Worm (Caenorhabditis elegans): Measurements from ENCODE around the gene mttu-1.
A peak's percentile ranks its signal among the peaks of the same experiment; 100 is the strongest.

The mttu-1 gene

DNA sequence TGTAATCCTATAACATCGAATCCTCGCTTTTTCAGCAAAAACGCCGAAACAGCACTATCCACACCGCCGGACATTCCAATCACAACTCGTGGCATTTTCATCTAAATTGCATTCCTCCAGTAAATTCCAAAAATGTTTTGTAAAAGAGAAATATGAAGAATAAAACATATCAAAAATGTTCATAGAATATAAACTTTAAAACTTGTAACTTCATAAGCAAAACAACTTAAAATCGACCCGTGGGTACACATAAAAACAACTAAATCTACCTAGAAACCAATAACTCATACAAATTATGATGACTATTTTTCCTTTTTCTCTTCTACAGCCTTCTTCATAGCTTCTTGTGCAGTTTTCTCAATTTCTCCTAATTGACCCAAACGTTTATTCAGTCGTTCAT lies at the start of gene mttu-1:
mttu-1 (minus strand) TSS at position 101 of the 400 bp plus-strand sequence.
- TF ChIP-seq ztf-4 (tag; optimal IDR thresholded peaks at IDR 0.05) (no peak), R02D3.7 (tag; optimal IDR thresholded peaks at IDR 0.05) (no peak), F13H6.1 (tag; optimal IDR thresholded peaks at IDR 0.05) (no peak), fos-1 (tag; optimal IDR thresholded peaks at IDR 0.05) (no peak), Y55F3AM.14 (GFP tag; optimal IDR thresholded peaks at IDR 0.05) (no peak), nhr-11 (tag; optimal IDR thresholded peaks at IDR 0.05) (no peak), unc-39 (tag; optimal IDR thresholded peaks at IDR 0.05) (no peak), ZK546.5 (tag; optimal IDR thresholded peaks at IDR 0.05) (no peak)

- no peak for TF ChIP-seq ceh-16 (tag; optimal IDR thresholded peaks at IDR 0.05)
- no peak for TF ChIP-seq mbf-1 (tag; optimal IDR thresholded peaks at IDR 0.05)
- TF ChIP-seq ZK546.5 (tag; optimal IDR thresholded peaks at IDR 0.05): no peak
- TF ChIP-seq nhr-12 (tag; optimal IDR thresholded peaks at IDR 0.05): no peak
- no peak for TF ChIP-seq fos-1 (tag; optimal IDR thresholded peaks at IDR 0.05)
- TF ChIP-seq ztf-11 (tag; optimal IDR thresholded peaks at IDR 0.05): no peak
- no peak for TF ChIP-seq sma-9 (GFP tag; optimal IDR thresholded peaks at IDR 0.05)
- TF ChIP-seq sma-9 (tag; optimal IDR thresholded peaks at IDR 0.05): no peak
- TF ChIP-seq elt-3 (tag; optimal IDR thresholded peaks at IDR 0.05): no peak
Measured at ce11 chrIV:11344288-11344687, 47.6 kb upstream of the mttu-1 start.

- TF ChIP-seq alr-1 (tag; optimal IDR thresholded peaks at IDR 0.05): no peak
- no peak for TF ChIP-seq mab-5 (tag; optimal IDR thresholded peaks at IDR 0.05)
- TF ChIP-seq nhr-129 (tag; optimal IDR thresholded peaks at IDR 0.05): no peak
- no peak for TF ChIP-seq C34F6.9 (tag; optimal IDR thresholded peaks at IDR 0.05)
Measured at ce11 chrIV:11340735-11341443, 44.2 kb upstream of the mttu-1 start.

DNA sequence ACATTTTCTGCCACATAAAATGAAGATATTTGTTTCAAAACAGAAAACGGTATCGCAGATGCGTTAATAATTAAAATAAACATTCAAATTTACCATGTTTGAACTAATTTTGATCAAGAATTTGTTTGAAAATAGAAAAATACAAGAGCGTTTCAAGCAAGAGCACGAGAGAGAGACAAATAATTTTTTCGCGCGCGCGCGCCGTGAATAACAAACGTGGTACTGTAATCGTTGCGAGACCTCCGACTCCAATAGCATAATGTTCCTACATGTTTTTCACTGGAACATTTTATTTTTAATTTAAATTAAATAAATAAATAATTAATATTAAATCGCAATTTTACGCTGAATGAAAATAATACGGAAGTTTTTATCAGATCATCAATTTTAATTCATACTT lies 40.3 kb upstream of the mttu-1 start, which contains the start of gene F54E12.2:
F54E12.2 (minus strand) TSS at position 164 of the 400 bp plus-strand sequence.
- TF ChIP-seq nhr-10 (tag; optimal IDR thresholded peaks at IDR 0.05): no peak
- no peak for TF ChIP-seq nhr-6 (tag; optimal IDR thresholded peaks at IDR 0.05)
- TF ChIP-seq lin-13 (GFP tag; optimal IDR thresholded peaks at IDR 0.05): no peak
- no peak for TF ChIP-seq ZK546.5 (tag; optimal IDR thresholded peaks at IDR 0.05)
- no peak for TF ChIP-seq C34F6.9 (tag; optimal IDR thresholded peaks at IDR 0.05)
- no peak for TF ChIP-seq egl-27 (tag; optimal IDR thresholded peaks at IDR 0.05)
- TF ChIP-seq fos-1 (tag; optimal IDR thresholded peaks at IDR 0.05): no peak
- TF ChIP-seq snpc-4 (tag; optimal IDR thresholded peaks at IDR 0.05): no peak
- no peak for TF ChIP-seq zag-1 (tag; optimal IDR thresholded peaks at IDR 0.05)

DNA sequence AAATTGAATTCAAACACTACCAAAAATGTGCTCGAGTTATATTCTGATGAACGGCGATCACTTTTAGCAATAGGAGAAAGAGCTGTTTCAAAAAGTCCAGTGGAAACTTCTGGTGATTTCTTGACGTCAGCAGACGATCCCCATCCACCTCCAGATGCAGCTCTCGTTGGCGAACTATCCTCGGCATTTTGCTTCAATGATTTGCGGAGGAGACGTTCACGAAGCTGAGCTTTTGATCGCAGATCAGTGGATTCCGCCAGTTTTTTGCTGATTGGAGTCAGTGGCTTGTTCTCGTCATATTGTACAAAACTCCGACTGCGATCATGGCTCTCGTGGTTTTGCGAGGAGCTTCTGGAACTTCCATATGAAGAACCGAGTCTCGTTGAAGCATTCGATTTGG lies 39.5 kb upstream of the mttu-1 start:
- TF ChIP-seq nhr-25 (tag; optimal IDR thresholded peaks at IDR 0.05) (no peak), mdl-1 (tag; optimal IDR thresholded peaks at IDR 0.05) (no peak), snpc-4 (tag; optimal IDR thresholded peaks at IDR 0.05) (no peak)

DNA sequence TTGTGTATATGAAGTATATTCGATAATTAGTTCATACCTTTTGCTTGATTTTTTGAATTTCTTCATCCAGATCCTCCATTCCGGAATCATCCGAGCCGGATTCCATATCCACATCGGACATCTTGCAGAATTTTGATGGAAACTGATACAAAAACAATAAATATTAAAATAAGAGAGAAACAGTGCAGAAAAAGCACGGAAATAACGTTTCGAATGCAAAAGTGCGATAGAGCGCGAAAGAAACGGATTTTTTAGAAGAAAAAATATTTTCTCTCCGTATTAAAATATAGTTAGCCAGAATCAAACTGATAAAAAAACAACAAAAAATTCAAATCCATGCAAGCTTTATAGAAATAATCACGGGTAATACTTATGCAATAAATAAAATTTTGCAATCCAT lies 36.1 kb upstream of the mttu-1 start, which contains the start of gene sart-3:
sart-3 (minus strand) TSS at position 219 of the 400 bp plus-strand sequence.
- TF ChIP-seq ztf-4 (tag; optimal IDR thresholded peaks at IDR 0.05): no peak
- no peak for TF ChIP-seq sma-9 (GFP tag; optimal IDR thresholded peaks at IDR 0.05)
- TF ChIP-seq sma-9 (tag; optimal IDR thresholded peaks at IDR 0.05): no peak
- TF ChIP-seq elt-3 (tag; optimal IDR thresholded peaks at IDR 0.05): no peak
- no peak for TF ChIP-seq aly-2 (tag; optimal IDR thresholded peaks at IDR 0.05)
- TF ChIP-seq sma-3 (GFP tag; optimal IDR thresholded peaks at IDR 0.05): no peak
- TF ChIP-seq unc-62 (GFP tag; optimal IDR thresholded peaks at IDR 0.05): no peak
- TF ChIP-seq nhr-25 (tag; optimal IDR thresholded peaks at IDR 0.05): no peak
- peak; percentile 58 for TF ChIP-seq unc-55 (GFP tag; optimal IDR thresholded peaks at IDR 0.05)
- peak; percentile 47 for TF ChIP-seq C34F6.9 (tag; optimal IDR thresholded peaks at IDR 0.05)
- TF ChIP-seq ZK546.5 (tag; optimal IDR thresholded peaks at IDR 0.05): no peak
- TF ChIP-seq lin-11 (tag; optimal IDR thresholded peaks at IDR 0.05): no peak
- no peak for TF ChIP-seq lin-39 (tag; optimal IDR thresholded peaks at IDR 0.05)
- no peak for TF ChIP-seq crh-2 (tag; optimal IDR thresholded peaks at IDR 0.05)
- TF ChIP-seq nhr-129 (tag; optimal IDR thresholded peaks at IDR 0.05): no peak
- no peak for TF ChIP-seq nhr-21 (tag; optimal IDR thresholded peaks at IDR 0.05)
- TF ChIP-seq nhr-77 (tag; optimal IDR thresholded peaks at IDR 0.05): no peak
- no peak for TF ChIP-seq dmd-4 (tag; optimal IDR thresholded peaks at IDR 0.05)
